Worm (Caenorhabditis elegans) whole organism, L2 larva: ENCODE measurements around the gene daf-28.

ENCODE experiments used
- F13H6.1 ChIP-seq: sonication (generic microtip); optimal IDR thresholded peaks from 2 replicates; lab custom pipeline; 2016; ENCODE audit warnings: missing genetic modification characterization, missing compliant biosample characterization
- Y55F3AM.14 ChIP-seq: fragments of 200-800 bp; sonication (Bioruptor generic); optimal IDR thresholded peaks from 2 replicates; lab custom pipeline; 2018; ENCODE audit warnings: mild to moderate bottlenecking, missing genetic modification characterization, missing compliant biosample characterization
- aly-2 ChIP-seq: fragments of 150-350 bp; optimal IDR thresholded peaks from 2 replicates; lab custom pipeline; 2014; ENCODE audit warnings: missing biosample characterization, missing genetic modification characterization
- elt-1 ChIP-seq: fragments of 150-350 bp; optimal IDR thresholded peaks from 2 replicates; lab custom pipeline; 2014; ENCODE audit warnings: missing biosample characterization, missing genetic modification characterization
- lsy-2 ChIP-seq, 2 experiments: fragments of 150-350 bp in 1 of 2; sonication (generic microtip) in 1 of 2; optimal IDR thresholded peaks; 2 replicates each; lab custom pipeline; 2014 to 2017; ENCODE audit warnings: missing biosample characterization in 2 of 2, missing genetic modification characterization in 2 of 2
- nhr-11 ChIP-seq: fragments of 150-350 bp; optimal IDR thresholded peaks from 2 replicates; lab custom pipeline; 2014; ENCODE audit warnings: missing biosample characterization, missing genetic modification characterization
- nhr-237 ChIP-seq: fragments of 150-350 bp; optimal IDR thresholded peaks from 2 replicates; lab custom pipeline; 2014; ENCODE audit warnings: missing biosample characterization, missing genetic modification characterization
- sma-9 ChIP-seq, 2 experiments: fragments of 150-350 bp in 1 of 2; sonication (generic microtip) in 1 of 2; optimal IDR thresholded peaks; 2 replicates each; lab custom pipeline; 2014 to 2016; ENCODE audit warnings: missing genetic modification characterization in 2 of 2, mild to moderate bottlenecking in 1 of 2, missing biosample characterization in 1 of 2, missing compliant biosample characterization in 1 of 2, missing genetic modification reagents in 1 of 2, moderate library complexity in 1 of 2
- snpc-4 ChIP-seq: fragments of 150-350 bp; optimal IDR thresholded peaks from 2 replicates; lab custom pipeline; 2014; ENCODE audit warnings: missing biosample characterization, missing genetic modification characterization
- unc-39 ChIP-seq: fragments of 150-350 bp; optimal IDR thresholded peaks from 2 replicates; lab custom pipeline; 2014; ENCODE audit warnings: missing biosample characterization, missing genetic modification characterization
- unc-62 ChIP-seq: fragments of 150-350 bp; optimal IDR thresholded peaks from 2 replicates; lab custom pipeline; 2014; ENCODE audit warnings: missing biosample characterization, missing genetic modification reagents, missing genetic modification characterization

ce11 chrV:19820178-19820577, 5.2 kb downstream of the daf-28 start:
- TF ChIP-seq unc-62 (GFP tag; lab: Kevin White, UChicago) (no peak), snpc-4 (tag; lab: Kevin White, UChicago) (no peak), lsy-2 (tag; optimal IDR thresholded peaks at IDR 0.05; lab: Kevin White, UChicago) (no peak), nhr-11 (tag; lab: Kevin White, UChicago) (no peak), Y55F3AM.14 (GFP tag; lab: Kevin White, UChicago) (no peak), sma-9 (GFP tag; optimal IDR thresholded peaks at IDR 0.05; lab: Kevin White, UChicago) (no peak), sma-9 (tag; optimal IDR thresholded peaks at IDR 0.05; lab: Kevin White, UChicago) (no peak), nhr-237 (tag; lab: Kevin White, UChicago) (no peak), F13H6.1 (tag; lab: Kevin White, UChicago) (no peak), unc-39 (tag; lab: Kevin White, UChicago) (no peak), elt-1 (no peak), aly-2 (tag; lab: Kevin White, UChicago) (no peak)
